Fruit fly (Drosophila melanogaster) whole organism, embryonic: ENCODE data around the gene CG13996.

Experiments used
- Atf6 ChIP-seq: fragments of 200-800 bp; sonication (Bioruptor generic); IDR thresholded peaks from 2 replicates; pipeline ENCODE4 v1.3.6; 2022; ENCODE audit warnings: missing biosample characterization, missing genetic modification characterization
- BEAF-32 ChIP-seq: fragments of 200-800 bp; sonication (Bioruptor generic); optimal IDR thresholded peaks from 3 replicates; lab custom pipeline; 2017; ENCODE audit warnings: missing biosample characterization, missing genetic modification characterization, mild to moderate bottlenecking, moderate library complexity, missing genetic modification reagents
- Blimp-1 ChIP-seq: fragments of 200-800 bp; sonication (Bioruptor generic); optimal IDR thresholded peaks from 3 replicates; lab custom pipeline; 2018; ENCODE audit warnings: missing biosample characterization, missing genetic modification characterization, mild to moderate bottlenecking, moderate library complexity, missing genetic modification reagents
- Bteb2 ChIP-seq: fragments of 200-800 bp; sonication (Bioruptor generic); optimal IDR thresholded peaks from 2 replicates; lab custom pipeline; 2016; ENCODE audit warnings: missing biosample characterization, missing genetic modification characterization
- CG10565 ChIP-seq: fragments of 200-800 bp; sonication (Bioruptor generic); optimal IDR thresholded peaks from 3 replicates; lab custom pipeline; 2016; ENCODE audit warnings: missing biosample characterization, mild to moderate bottlenecking, missing genetic modification characterization
- CG11093 ChIP-seq: fragments of 200-800 bp; sonication (Bioruptor generic); IDR thresholded peaks from 3 replicates; pipeline ENCODE4 v1.3.6; 2022; ENCODE audit warnings: missing biosample characterization, missing genetic modification characterization
- CG11398 ChIP-seq: fragments of 200-800 bp; sonication (Bioruptor generic); optimal IDR thresholded peaks from 2 replicates; lab custom pipeline; 2016; ENCODE audit warnings: missing biosample characterization, missing genetic modification characterization
- CG11504 ChIP-seq: fragments of 200-800 bp; sonication (Bioruptor generic); optimal IDR thresholded peaks from 3 replicates; lab custom pipeline; 2019; ENCODE audit warnings: missing biosample characterization, mild to moderate bottlenecking, missing genetic modification characterization, moderate library complexity
- CG11723 ChIP-seq: fragments of 200-800 bp; sonication (Bioruptor generic); optimal IDR thresholded peaks from 2 replicates; lab custom pipeline; 2017; ENCODE audit warnings: missing biosample characterization, mild to moderate bottlenecking, missing genetic modification characterization
- CG12155 ChIP-seq: fragments of 200-800 bp; sonication (Bioruptor generic); optimal IDR thresholded peaks from 3 replicates; lab custom pipeline; 2016; ENCODE audit warnings: missing biosample characterization, missing genetic modification characterization
- CG13296 ChIP-seq: fragments of 200-800 bp; sonication (Bioruptor generic); optimal IDR thresholded peaks from 3 replicates; lab custom pipeline; 2018; ENCODE audit warnings: missing biosample characterization, mild to moderate bottlenecking, missing genetic modification characterization
- CG14441 ChIP-seq: fragments of 200-800 bp; sonication (Bioruptor generic); IDR thresholded peaks from 2 replicates; pipeline ENCODE4 v1.3.6; 2022; ENCODE audit warnings: missing biosample characterization, missing genetic modification characterization
- CG17361 ChIP-seq: fragments of 200-800 bp; sonication (Bioruptor generic); IDR thresholded peaks from 3 replicates; pipeline ENCODE4 v1.3.6; 2022; ENCODE audit warnings: missing biosample characterization, missing genetic modification characterization
- CG17385 ChIP-seq: fragments of 200-800 bp; sonication (Bioruptor generic); optimal IDR thresholded peaks from 3 replicates; lab custom pipeline; 2018; ENCODE audit warnings: missing biosample characterization, mild to moderate bottlenecking, missing genetic modification characterization
- CG17829 ChIP-seq: fragments of 200-800 bp; optimal IDR thresholded peaks from 2 replicates; lab custom pipeline; 2019; ENCODE audit warnings: missing biosample characterization, mild to moderate bottlenecking, missing genetic modification characterization, moderate library complexity
- CG18619 ChIP-seq: fragments of 200-800 bp; sonication (Bioruptor generic); optimal IDR thresholded peaks from 3 replicates; lab custom pipeline; 2017; ENCODE audit warnings: missing biosample characterization, mild to moderate bottlenecking, missing genetic modification characterization
- CG2678 ChIP-seq: fragments of 200-800 bp; sonication (Bioruptor generic); optimal IDR thresholded peaks from 3 replicates; lab custom pipeline; 2019; ENCODE audit warnings: missing biosample characterization, mild to moderate bottlenecking, missing genetic modification characterization, moderate library complexity
- CG2889 ChIP-seq: fragments of 200-800 bp; sonication (Bioruptor generic); IDR thresholded peaks from 3 replicates; pipeline ENCODE4 v1.3.6; 2022; ENCODE audit warnings: missing biosample characterization, missing genetic modification characterization
- CG30403 ChIP-seq: fragments of 200-800 bp; sonication (Bioruptor generic); optimal IDR thresholded peaks from 3 replicates; lab custom pipeline; 2016; ENCODE audit warnings: missing biosample characterization, missing genetic modification characterization
- CG3726 ChIP-seq: fragments of 200-800 bp; sonication (Bioruptor generic); IDR thresholded peaks from 3 replicates; pipeline ENCODE4, ENCODE4 v1.3.6; 2022; ENCODE audit warnings: missing biosample characterization, missing genetic modification characterization
- CG3995 ChIP-seq: fragments of 200-800 bp; sonication (Bioruptor generic); optimal IDR thresholded peaks from 3 replicates; lab custom pipeline; 2016; ENCODE audit warnings: missing biosample characterization, missing genetic modification characterization
- CG6272 ChIP-seq: fragments of 200-800 bp; sonication (Bioruptor generic); IDR thresholded peaks from 2 replicates; pipeline ENCODE4 v1.3.6; 2022; ENCODE audit warnings: missing biosample characterization, missing genetic modification characterization
- CG6813 ChIP-seq: fragments of 200-800 bp; sonication (Bioruptor generic); optimal IDR thresholded peaks from 2 replicates; lab custom pipeline; 2017; ENCODE audit warnings: missing biosample characterization, missing genetic modification characterization, mild to moderate bottlenecking, moderate library complexity, missing genetic modification reagents
- Camta ChIP-seq: fragments of 200-800 bp; sonication (Bioruptor generic); optimal IDR thresholded peaks from 2 replicates; lab custom pipeline; 2016; ENCODE audit warnings: missing biosample characterization, missing genetic modification characterization
- CrebB ChIP-seq: fragments of 200-800 bp; sonication (Bioruptor generic); optimal IDR thresholded peaks from 3 replicates; lab custom pipeline; 2018; ENCODE audit warnings: missing biosample characterization, mild to moderate bottlenecking, missing genetic modification characterization
- D19B ChIP-seq: fragments of 200-800 bp; sonication (Bioruptor generic); optimal IDR thresholded peaks from 2 replicates; lab custom pipeline; 2017; ENCODE audit warnings: missing biosample characterization, mild to moderate bottlenecking, missing genetic modification characterization
- Drgx ChIP-seq: fragments of 200-800 bp; sonication (Bioruptor generic); IDR thresholded peaks from 2 replicates; pipeline ENCODE4 v1.3.6; 2022; ENCODE audit warnings: missing biosample characterization, missing genetic modification characterization
- E2f1 ChIP-seq: fragments of 200-800 bp; sonication (Bioruptor generic); IDR thresholded peaks from 2 replicates; pipeline ENCODE4 v1.3.6; 2022; ENCODE audit warnings: missing biosample characterization, missing genetic modification characterization
- E2f2 ChIP-seq: fragments of 200-800 bp; sonication (Bioruptor generic); IDR thresholded peaks from 2 replicates; pipeline ENCODE4 v1.3.6; 2022; ENCODE audit warnings: missing biosample characterization, missing genetic modification characterization
- ERR ChIP-seq: fragments of 200-800 bp; sonication (Bioruptor generic); optimal IDR thresholded peaks from 2 replicates; lab custom pipeline; 2016; ENCODE audit warnings: missing biosample characterization, missing genetic modification characterization
- Lim3 ChIP-seq: fragments of 200-800 bp; sonication (Bioruptor generic); IDR thresholded peaks from 2 replicates; pipeline ENCODE4 v1.3.6; 2022; ENCODE audit warnings: missing biosample characterization, missing genetic modification characterization
- Max ChIP-seq: fragments of 200-800 bp; sonication (Bioruptor generic); optimal IDR thresholded peaks from 2 replicates; lab custom pipeline; 2016; ENCODE audit warnings: missing biosample characterization, mild to moderate bottlenecking, missing genetic modification characterization
- Trl ChIP-seq, 3 experiments: fragments of >200 bp in 2 of 3; fragments of 200-800 bp in 1 of 3; sonication (Bioruptor generic) in 1 of 3; optimal IDR thresholded peaks; 2 replicates in 1 of 3; 3 replicates in 2 of 3; lab custom pipeline; 2016 to 2017; ENCODE audit warnings: missing biosample characterization in 1 of 3, missing genetic modification characterization in 1 of 3
- abd-A ChIP-seq: fragments of 200-800 bp; sonication (Bioruptor generic); optimal IDR thresholded peaks from 3 replicates; lab custom pipeline; 2019; ENCODE audit warnings: missing biosample characterization, mild to moderate bottlenecking, missing genetic modification characterization, moderate library complexity
- al ChIP-seq: fragments of 200-800 bp; sonication (Bioruptor generic); IDR thresholded peaks from 2 replicates; pipeline ENCODE4 v1.3.6; 2022; ENCODE audit warnings: missing biosample characterization, missing genetic modification characterization
- btn ChIP-seq: fragments of 200-800 bp; sonication (Bioruptor generic); optimal IDR thresholded peaks from 2 replicates; lab custom pipeline; 2016; ENCODE audit warnings: missing biosample characterization, missing genetic modification characterization
- ci ChIP-seq: fragments of 200-800 bp; sonication (Bioruptor generic); IDR thresholded peaks from 3 replicates; pipeline ENCODE4 v1.3.6; 2022; ENCODE audit warnings: missing biosample characterization, missing genetic modification characterization
- cwo ChIP-seq: fragments of 200-800 bp; sonication (Bioruptor generic); optimal IDR thresholded peaks from 3 replicates; lab custom pipeline; 2017; ENCODE audit warnings: missing biosample characterization, missing genetic modification characterization, mild to moderate bottlenecking, moderate library complexity, missing genetic modification reagents
- grau ChIP-seq: fragments of 200-800 bp; optimal IDR thresholded peaks from 3 replicates; lab custom pipeline; 2019; ENCODE audit warnings: missing biosample characterization, mild to moderate bottlenecking, missing genetic modification characterization, moderate library complexity
- kni ChIP-seq: fragments of 200-800 bp; sonication (Bioruptor generic); optimal IDR thresholded peaks from 3 replicates; lab custom pipeline; 2017; ENCODE audit warnings: mild to moderate bottlenecking, missing biosample characterization, missing genetic modification reagents, missing genetic modification characterization
- lmd ChIP-seq: fragments of 200-800 bp; sonication (Bioruptor generic); IDR thresholded peaks from 2 replicates; pipeline ENCODE4 v1.3.6; 2022; ENCODE audit warnings: missing biosample characterization, missing genetic modification characterization
- oc ChIP-seq: fragments of 200-800 bp; sonication (Bioruptor generic); optimal IDR thresholded peaks from 2 replicates; lab custom pipeline; 2018; ENCODE audit warnings: missing biosample characterization, mild to moderate bottlenecking, missing genetic modification characterization, moderate library complexity
- prd ChIP-seq, 3 experiments: fragments of >200 bp in 2 of 3; fragments of 200-800 bp in 1 of 3; sonication (Bioruptor generic) in 1 of 3; optimal IDR thresholded peaks in 2 of 3; IDR thresholded peaks in 1 of 3; 2 replicates in 2 of 3; 3 replicates in 1 of 3; pipeline versions ENCODE4 v1.3.6 to Lab custom; 2017 to 2022; ENCODE audit warnings: missing biosample characterization in 1 of 3, missing genetic modification characterization in 1 of 3
- pum ChIP-seq: fragments of 200-800 bp; sonication (Bioruptor generic); optimal IDR thresholded peaks from 2 replicates; lab custom pipeline; 2016; ENCODE audit warnings: missing biosample characterization, missing genetic modification characterization
- ro ChIP-seq: fragments of 200-800 bp; sonication (Bioruptor generic); IDR thresholded peaks from 2 replicates; pipeline ENCODE4 v1.3.6; 2022; ENCODE audit warnings: missing biosample characterization, missing genetic modification characterization
- sr ChIP-seq: fragments of 200-800 bp; sonication (Bioruptor generic); IDR thresholded peaks from 3 replicates; pipeline ENCODE4 v1.3.6; 2022; ENCODE audit warnings: missing biosample characterization, missing genetic modification characterization
- stc ChIP-seq: fragments of 200-800 bp; sonication (Bioruptor generic); IDR thresholded peaks from 2 replicates; pipeline ENCODE4 v1.3.6; 2022; ENCODE audit warnings: missing biosample characterization, missing genetic modification characterization
- unc-4 ChIP-seq: fragments of 200-800 bp; sonication (Bioruptor generic); IDR thresholded peaks from 2 replicates; pipeline ENCODE4 v1.3.6; 2022; ENCODE audit warnings: missing biosample characterization, missing genetic modification characterization; ENCODE audit not compliant: partially characterized antibody
- unpg ChIP-seq: fragments of 200-800 bp; sonication (Bioruptor generic); optimal IDR thresholded peaks from 3 replicates; lab custom pipeline; 2018; ENCODE audit warnings: missing biosample characterization, mild to moderate bottlenecking, missing genetic modification characterization, moderate library complexity
- wor ChIP-seq: fragments of 200-800 bp; sonication (Bioruptor generic); IDR thresholded peaks from 2 replicates; pipeline ENCODE4 v1.3.6; 2022; ENCODE audit warnings: missing biosample characterization, missing genetic modification characterization
- zf30C ChIP-seq: fragments of 200-800 bp; sonication (Bioruptor generic); optimal IDR thresholded peaks from 3 replicates; lab custom pipeline; 2018; ENCODE audit warnings: missing biosample characterization, mild to moderate bottlenecking, missing genetic modification characterization

The CG13996 gene

DNA sequence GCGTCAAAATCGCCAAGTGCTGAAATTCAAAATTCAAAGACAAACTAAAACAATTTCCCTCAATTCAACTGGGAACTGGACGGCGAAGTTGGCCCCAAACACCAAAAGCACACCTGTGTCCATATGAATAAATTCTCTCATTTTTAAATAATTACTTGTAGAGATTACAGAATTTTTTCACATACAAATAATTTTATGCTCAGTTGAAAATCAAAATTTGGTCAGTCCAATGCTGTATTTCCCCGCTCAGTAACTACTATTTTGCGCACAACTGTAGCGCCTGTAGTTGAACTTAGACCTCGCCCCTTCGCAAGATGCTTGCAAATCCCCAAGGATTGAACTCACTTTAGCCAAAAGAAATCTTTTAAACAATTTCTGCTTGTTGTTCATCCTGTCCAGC is 8.1 kb downstream of the CG13996 start (continued):
- TF ChIP-seq D19B (GFP tag; lab: Kevin White, UChicago): no peak
- no peak for TF ChIP-seq CG17385
- no peak for TF ChIP-seq Lim3 (GFP tag; lab: Robert Waterston, UW)
- TF ChIP-seq CG11093 (GFP tag; lab: Robert Waterston, UW): no peak
- TF ChIP-seq CrebB: no peak
- no peak for TF ChIP-seq sr (GFP tag; lab: Robert Waterston, UW)
- TF ChIP-seq cwo (GFP tag; lab: Kevin White, UChicago): no peak
- TF ChIP-seq Max: no peak
- TF ChIP-seq lmd (GFP tag; lab: Robert Waterston, UW): peak; percentile 42; the same call in 1 of the 2 replicates
- no peak for TF ChIP-seq CG11504 (tag; lab: Kevin White, UChicago)
- TF ChIP-seq grau (tag; lab: Kevin White, UChicago): no peak
- no peak for TF ChIP-seq CG17361 (GFP tag; lab: Robert Waterston, UW)
- no peak for TF ChIP-seq CG11723
- TF ChIP-seq ERR: no peak
- no peak for TF ChIP-seq CG3726
- TF ChIP-seq Bteb2 (GFP tag; lab: Kevin White, UChicago): no peak
- no peak for TF ChIP-seq CG11398
- TF ChIP-seq Trl (optimal IDR thresholded peaks at IDR 0.05; lab: Kevin White, UChicago): no peak
- no peak for TF ChIP-seq Trl (GFP tag; optimal IDR thresholded peaks at IDR 0.05; lab: Kevin White, UChicago)
- TF ChIP-seq zf30C: no peak
- TF ChIP-seq al: no peak
- TF ChIP-seq CG14441 (GFP tag; lab: Robert Waterston, UW): no peak
- TF ChIP-seq E2f1 (GFP tag; lab: Robert Waterston, UW): no peak
- TF ChIP-seq CG6272 (GFP tag; lab: Robert Waterston, UW): no peak
- TF ChIP-seq unc-4 (GFP tag; lab: Robert Waterston, UW): no peak
- TF ChIP-seq oc (tag; lab: Kevin White, UChicago): no peak
- 0 out of 3 replicates have a peak, but pooled peaks have one; percentile 13 for TF ChIP-seq CG2889 (GFP tag; lab: Robert Waterston, UW)
- TF ChIP-seq E2f2 (GFP tag; lab: Robert Waterston, UW): 0 out of 2 replicates have a peak, but pooled peaks have one; percentile 11
- TF ChIP-seq btn (GFP tag; lab: Kevin White, UChicago): no peak
- TF ChIP-seq prd (optimal IDR thresholded peaks at IDR 0.05; lab: Kevin White, UChicago): no peak
- TF ChIP-seq prd (GFP tag; IDR thresholded peaks at IDR 0.05; lab: Robert Waterston, UW): peak; percentile 33; the same call in 1 of the 3 replicates
- no peak for TF ChIP-seq ro (GFP tag; lab: Robert Waterston, UW)
- no peak for TF ChIP-seq abd-A (tag; lab: Kevin White, UChicago)
- no peak for TF ChIP-seq BEAF-32 (GFP tag; lab: Kevin White, UChicago)
- TF ChIP-seq Camta (GFP tag; lab: Kevin White, UChicago): no peak
- no peak for TF ChIP-seq CG12155
- TF ChIP-seq ci (GFP tag; lab: Robert Waterston, UW): peak; percentile 73
- no peak for TF ChIP-seq CG18619
- TF ChIP-seq CG13296 (GFP tag; lab: Kevin White, UChicago): no peak
- 0 out of 2 replicates have a peak, but pooled peaks have one; percentile 9 for TF ChIP-seq Drgx
- TF ChIP-seq pum (GFP tag; lab: Kevin White, UChicago): no peak
- no peak for TF ChIP-seq Blimp-1 (GFP tag; lab: Kevin White, UChicago)
- TF ChIP-seq unpg: peak; percentile 10
- TF ChIP-seq CG3995: no peak
- no peak for TF ChIP-seq CG17829 (tag; lab: Kevin White, UChicago)
- TF ChIP-seq CG30403 (GFP tag; lab: Kevin White, UChicago): peak; percentile 5
- TF ChIP-seq Atf6 (GFP tag; lab: Robert Waterston, UW): no peak
- TF ChIP-seq CG10565: no peak
- no peak for TF ChIP-seq kni (GFP tag; lab: Kevin White, UChicago)
- no peak for TF ChIP-seq stc
- TF ChIP-seq wor (GFP tag; lab: Robert Waterston, UW): no peak
- no peak for TF ChIP-seq CG2678
- no peak for TF ChIP-seq CG6813 (GFP tag; lab: Kevin White, UChicago)
